Worm (Caenorhabditis elegans) whole organism, early embryonic: ENCODE data around the gene T01G6.10.

ENCODE experiments used
- B0310.2 ChIP-seq: sonication (generic microtip); optimal IDR thresholded peaks from 2 replicates; lab custom pipeline; 2016; ENCODE audit warnings: mild to moderate bottlenecking, missing genetic modification characterization, missing compliant biosample characterization
- F13C5.2 ChIP-seq: sonication (generic microtip); optimal IDR thresholded peaks from 2 replicates; lab custom pipeline; 2017; ENCODE audit warnings: mild to moderate bottlenecking, missing genetic modification characterization, inconsistent platforms, missing compliant biosample characterization
- aly-1 ChIP-seq: sonication (generic microtip); optimal IDR thresholded peaks from 2 replicates; lab custom pipeline; 2016; ENCODE audit warnings: missing genetic modification characterization, missing compliant biosample characterization
- ama-1 ChIP-seq: fragments of 150-350 bp; optimal IDR thresholded peaks from 2 replicates; lab custom pipeline; 2014
- ceh-13 ChIP-seq: fragments of 200-800 bp; sonication (Bioruptor generic); optimal IDR thresholded peaks from 2 replicates; lab custom pipeline; 2018; ENCODE audit warnings: mild to moderate bottlenecking, missing genetic modification characterization, missing compliant biosample characterization
- ceh-36 ChIP-seq: sonication (generic microtip); optimal IDR thresholded peaks from 2 replicates; lab custom pipeline; 2016; ENCODE audit warnings: missing genetic modification characterization, inconsistent platforms, missing compliant biosample characterization
- ets-7 ChIP-seq: sonication (generic microtip); optimal IDR thresholded peaks from 2 replicates; lab custom pipeline; 2016; ENCODE audit warnings: missing genotype, missing genetic modification characterization, missing compliant biosample characterization
- flt-1 ChIP-seq: fragments of 200-800 bp; sonication (Bioruptor generic); IDR thresholded peaks from 2 replicates; pipeline ENCODE4 v1.3.6; 2022; ENCODE audit warnings: missing genetic modification characterization, missing compliant biosample characterization
- hmbx-1 ChIP-seq: sonication (generic microtip); optimal IDR thresholded peaks from 2 replicates; lab custom pipeline; 2016; ENCODE audit warnings: mild to moderate bottlenecking, missing genetic modification characterization, missing compliant biosample characterization
- hmg-4 ChIP-seq: fragments of 200-800 bp; sonication (Bioruptor generic); optimal IDR thresholded peaks from 2 replicates; lab custom pipeline; 2018; ENCODE audit warnings: mild to moderate bottlenecking, missing genetic modification characterization, missing compliant biosample characterization
- hnd-1 ChIP-seq: sonication (generic microtip); optimal IDR thresholded peaks from 2 replicates; lab custom pipeline; 2016; ENCODE audit warnings: missing genetic modification characterization, missing compliant biosample characterization
- pes-1 ChIP-seq: fragments of 200-800 bp; sonication (Bioruptor generic); IDR thresholded peaks from 2 replicates; pipeline ENCODE4 v1.3.6; 2022; ENCODE audit warnings: missing genetic modification reagents, missing genetic modification characterization, missing compliant biosample characterization
- scrt-1 ChIP-seq: fragments of 200-800 bp; sonication (Bioruptor generic); IDR thresholded peaks from 2 replicates; pipeline ENCODE4 v1.3.6; 2022; ENCODE audit warnings: missing genetic modification characterization, missing compliant biosample characterization
- sea-1 ChIP-seq: fragments of 200-800 bp; sonication (Bioruptor generic); conservative IDR thresholded peaks from 2 replicates; pipeline ENCODE4 v1.3.6; 2022; ENCODE audit warnings: missing genetic modification characterization, missing compliant biosample characterization
- tbx-11 ChIP-seq: fragments of 200-800 bp; sonication (Bioruptor generic); IDR thresholded peaks from 2 replicates; pipeline ENCODE4 v1.3.6; 2022; ENCODE audit warnings: missing genetic modification characterization, missing compliant biosample characterization
- tbx-37 ChIP-seq: fragments of 200-800 bp; sonication (Bioruptor generic); conservative IDR thresholded peaks from 2 replicates; pipeline ENCODE4 v1.3.6; 2022; ENCODE audit warnings: missing genetic modification reagents, missing genetic modification characterization, missing compliant biosample characterization
- tra-4 ChIP-seq: sonication (generic microtip); optimal IDR thresholded peaks from 2 replicates; lab custom pipeline; 2017; ENCODE audit warnings: missing genetic modification characterization, missing compliant biosample characterization

Gene T01G6.10

ce11 chrV:532046-532445 is 29.0 kb upstream of the T01G6.10 start, which contains the start of gene nhr-58:
Gene nhr-58, plus strand, starts transcription at chrV:532259.
- no peak for TF ChIP-seq hmbx-1 (tag; lab: Kevin White, UChicago)
- TF ChIP-seq aly-1 (tag; lab: Kevin White, UChicago): no peak
- TF ChIP-seq ama-1 (lab: Kevin White, UChicago): no peak
- TF ChIP-seq flt-1 (GFP tag; lab: Robert Waterston, UW): no peak
- TF ChIP-seq tbx-11: no peak
- no peak for TF ChIP-seq ceh-36 (tag; lab: Kevin White, UChicago)
- TF ChIP-seq pes-1 (GFP tag; lab: Robert Waterston, UW): no peak

ce11 chrV:527602-528001 is 24.6 kb upstream of the T01G6.10 start, which contains the start of gene srw-108:
Gene srw-108, plus strand, starts transcription at chrV:527902.
- TF ChIP-seq sea-1 (GFP tag; lab: Robert Waterston, UW): no peak
- no peak for TF ChIP-seq tra-4 (tag; lab: Kevin White, UChicago)
- TF ChIP-seq ets-7: no peak
- TF ChIP-seq tbx-11: no peak
- no peak for TF ChIP-seq flt-1 (GFP tag; lab: Robert Waterston, UW)
- TF ChIP-seq hnd-1 (tag; lab: Kevin White, UChicago): no peak

ce11 chrV:525040-525439 is 22.0 kb upstream of the T01G6.10 start, which contains the start of gene R11G11.16:
Gene R11G11.16, minus strand, starts transcription at chrV:525140.
- TF ChIP-seq ceh-36 (tag; lab: Kevin White, UChicago) (no peak), ama-1 (lab: Kevin White, UChicago) (no peak)

- TF ChIP-seq tbx-11: no peak
- no peak for TF ChIP-seq tbx-37
- TF ChIP-seq aly-1 (tag; lab: Kevin White, UChicago): no peak
- TF ChIP-seq ceh-36 (tag; lab: Kevin White, UChicago): no peak
- no peak for TF ChIP-seq tra-4 (tag; lab: Kevin White, UChicago)
Measured at ce11 chrV:524058-524457, 21.0 kb upstream of the T01G6.10 start, which contains the start of gene lipl-3. Gene lipl-3, minus strand, starts transcription at chrV:524218.

ce11 chrV:521517-521916 is 18.5 kb upstream of the T01G6.10 start, which contains the start of gene srw-107:
Gene srw-107, minus strand, starts transcription at chrV:521617.
- no peak for TF ChIP-seq B0310.2 (tag; lab: Kevin White, UChicago)

- TF ChIP-seq scrt-1: no peak
Measured at ce11 chrV:519445-519844, 16.4 kb upstream of the T01G6.10 start, which contains the start of gene nhr-210. Gene nhr-210, minus strand, starts transcription at chrV:519545.

ce11 chrV:512420-512819 is 9.4 kb upstream of the T01G6.10 start, which contains the start of gene srh-37:
Gene srh-37, minus strand, starts transcription at chrV:512520.
- no peak for TF ChIP-seq tra-4 (tag; lab: Kevin White, UChicago)
- no peak for TF ChIP-seq hnd-1 (tag; lab: Kevin White, UChicago)
- TF ChIP-seq hmg-4 (GFP tag; lab: Kevin White, UChicago): no peak
- no peak for TF ChIP-seq hmbx-1 (tag; lab: Kevin White, UChicago)
- TF ChIP-seq aly-1 (tag; lab: Kevin White, UChicago): no peak
- no peak for TF ChIP-seq B0310.2 (tag; lab: Kevin White, UChicago)
- TF ChIP-seq ets-7: no peak
- no peak for TF ChIP-seq pes-1 (GFP tag; lab: Robert Waterston, UW)
- no peak for TF ChIP-seq scrt-1
- no peak for TF ChIP-seq F13C5.2 (tag; lab: Kevin White, UChicago)
- TF ChIP-seq tbx-37: no peak
- no peak for TF ChIP-seq flt-1 (GFP tag; lab: Robert Waterston, UW)
- TF ChIP-seq ceh-13 (GFP tag; lab: Kevin White, UChicago): no peak
- TF ChIP-seq ceh-36 (tag; lab: Kevin White, UChicago): no peak
- TF ChIP-seq sea-1 (GFP tag; lab: Robert Waterston, UW): no peak
- no peak for TF ChIP-seq tbx-11
- no peak for TF ChIP-seq ama-1 (lab: Kevin White, UChicago)

ce11 chrV:505191-505590 is 2.2 kb upstream of the T01G6.10 start, which contains the start of gene srlf-19:
Gene srlf-19, plus strand, starts transcription at chrV:505491.
- no peak for TF ChIP-seq hmg-4 (GFP tag; lab: Kevin White, UChicago)
- no peak for TF ChIP-seq sea-1 (GFP tag; lab: Robert Waterston, UW)
- no peak for TF ChIP-seq ets-7
- TF ChIP-seq tbx-37: no peak
- TF ChIP-seq ama-1 (lab: Kevin White, UChicago): no peak
- TF ChIP-seq flt-1 (GFP tag; lab: Robert Waterston, UW): no peak
- TF ChIP-seq scrt-1: no peak
- TF ChIP-seq ceh-13 (GFP tag; lab: Kevin White, UChicago): no peak
- no peak for TF ChIP-seq ceh-36 (tag; lab: Kevin White, UChicago)
- no peak for TF ChIP-seq hnd-1 (tag; lab: Kevin White, UChicago)
- TF ChIP-seq aly-1 (tag; lab: Kevin White, UChicago): no peak

- TF ChIP-seq tra-4 (tag; lab: Kevin White, UChicago) (no peak), ets-7 (no peak), scrt-1 (no peak), B0310.2 (tag; lab: Kevin White, UChicago) (no peak), sea-1 (GFP tag; lab: Robert Waterston, UW) (no peak), aly-1 (tag; lab: Kevin White, UChicago) (no peak), ceh-13 (GFP tag; lab: Kevin White, UChicago) (no peak), tbx-37 (no peak), ceh-36 (tag; lab: Kevin White, UChicago) (no peak), tbx-11 (no peak), hmg-4 (GFP tag; lab: Kevin White, UChicago) (no peak), F13C5.2 (tag; lab: Kevin White, UChicago) (no peak), hnd-1 (tag; lab: Kevin White, UChicago) (no peak), hmbx-1 (tag; lab: Kevin White, UChicago) (no peak), flt-1 (GFP tag; lab: Robert Waterston, UW) (no peak)
Measured at ce11 chrV:503728-504127, 705 bp upstream of the T01G6.10 start, which contains the start of gene srlf-35. Gene srlf-35, plus strand, starts transcription at chrV:504028.
